Worm (Caenorhabditis elegans) whole organism, L1 larva: ENCODE results near the gene bus-17.

Experiments used
- C04F5.9 ChIP-seq: sonication (generic microtip); optimal IDR thresholded peaks from 2 replicates; lab custom pipeline; 2016; ENCODE audit warnings: missing genetic modification characterization, missing compliant biosample characterization
- C16A3.4 ChIP-seq: fragments of 150-350 bp; optimal IDR thresholded peaks from 2 replicates; lab custom pipeline; 2014; ENCODE audit warnings: missing biosample characterization, missing genetic modification characterization
- F16B12.6 ChIP-seq: fragments of 150-350 bp; optimal IDR thresholded peaks from 2 replicates; lab custom pipeline; 2014; ENCODE audit warnings: missing biosample characterization, missing genetic modification characterization
- Y116A8C.19 ChIP-seq: sonication (generic microtip); optimal IDR thresholded peaks from 2 replicates; lab custom pipeline; 2016; ENCODE audit warnings: missing compliant biosample characterization, missing genetic modification characterization, borderline replicate concordance
- aha-1 ChIP-seq: fragments of 150-350 bp; optimal IDR thresholded peaks from 2 replicates; lab custom pipeline; 2014; ENCODE audit warnings: missing biosample characterization, missing genetic modification characterization
- aly-2 ChIP-seq: fragments of 150-350 bp; optimal IDR thresholded peaks from 2 replicates; lab custom pipeline; 2014; ENCODE audit warnings: missing biosample characterization, missing genetic modification characterization
- ama-1 ChIP-seq: fragments of 150-350 bp; optimal IDR thresholded peaks from 2 replicates; lab custom pipeline; 2014
- ceh-88 ChIP-seq: fragments of 200-800 bp; sonication (Bioruptor generic); IDR thresholded peaks from 2 replicates; pipeline ENCODE4 v1.3.6; 2022; ENCODE audit warnings: missing genetic modification characterization, missing compliant biosample characterization
- ceh-90 ChIP-seq: sonication (generic microtip); optimal IDR thresholded peaks from 2 replicates; lab custom pipeline; 2016; ENCODE audit warnings: missing genetic modification characterization, missing compliant biosample characterization
- ces-1 ChIP-seq: fragments of 150-350 bp; optimal IDR thresholded peaks from 2 replicates; lab custom pipeline; 2014; ENCODE audit warnings: missing biosample characterization, missing genetic modification reagents, missing genetic modification characterization
- dpl-1 ChIP-seq, 3 experiments: fragments of 150-350 bp in 2 of 3; sonication (generic microtip) in 1 of 3; optimal IDR thresholded peaks; 2 replicates each; lab custom pipeline; 2014 to 2017; ENCODE audit warnings: missing biosample characterization in 3 of 3, missing genetic modification characterization in 3 of 3, missing genetic modification reagents in 3 of 3
- efl-1 ChIP-seq, 4 experiments: fragments of 150-350 bp; optimal IDR thresholded peaks in 3 of 4; peaks in 1 of 4; 1 replicate in 1 of 4; 2 replicates in 3 of 4; lab custom pipeline; 2014; ENCODE audit warnings: missing biosample characterization in 2 of 4, missing genetic modification characterization in 2 of 4, missing genetic modification reagents in 2 of 4
- efl-3 ChIP-seq: fragments of 200-800 bp; sonication (Bioruptor generic); optimal IDR thresholded peaks from 2 replicates; lab custom pipeline; 2018; ENCODE audit warnings: mild to moderate bottlenecking, missing genetic modification characterization, missing compliant biosample characterization
- egl-13 ChIP-seq: sonication (generic microtip); optimal IDR thresholded peaks from 2 replicates; lab custom pipeline; 2016; ENCODE audit warnings: missing genotype, missing genetic modification reagents, missing genetic modification characterization, missing compliant biosample characterization
- egl-27 ChIP-seq, 2 experiments: fragments of 150-350 bp in 1 of 2; sonication (generic microtip); optimal IDR thresholded peaks; 3 replicates each; lab custom pipeline; 2017 to 2018; ENCODE audit warnings: missing biosample characterization in 2 of 2, missing genetic modification characterization in 2 of 2, missing genetic modification reagents in 2 of 2
- elt-2 ChIP-seq: sonication (generic microtip); optimal IDR thresholded peaks from 2 replicates; lab custom pipeline; 2016; ENCODE audit warnings: missing genetic modification characterization, mild to moderate bottlenecking, inconsistent platforms, missing compliant biosample characterization, missing genetic modification reagents
- ets-5 ChIP-seq: fragments of 200-800 bp; sonication (Bioruptor generic); IDR thresholded peaks from 2 replicates; pipeline ENCODE4 v1.3.6; 2022; ENCODE audit warnings: missing genetic modification characterization, missing compliant biosample characterization
- fkh-10 ChIP-seq: sonication (generic microtip); optimal IDR thresholded peaks from 2 replicates; lab custom pipeline; 2017; ENCODE audit warnings: missing biosample characterization, missing genetic modification reagents, missing genetic modification characterization
- fkh-8 ChIP-seq: sonication (generic microtip); optimal IDR thresholded peaks from 2 replicates; lab custom pipeline; 2016; ENCODE audit warnings: mild to moderate bottlenecking, missing genetic modification characterization, missing compliant biosample characterization
- hlh-4 ChIP-seq: sonication (generic microtip); optimal IDR thresholded peaks from 2 replicates; lab custom pipeline; 2016; ENCODE audit warnings: mild to moderate bottlenecking, missing genetic modification characterization, missing compliant biosample characterization
- irx-1 ChIP-seq: sonication (generic microtip); optimal IDR thresholded peaks from 2 replicates; lab custom pipeline; 2016; ENCODE audit warnings: missing genetic modification characterization, missing compliant biosample characterization
- isw-1 ChIP-seq: fragments of 200-800 bp; sonication (Bioruptor generic); IDR thresholded peaks from 2 replicates; pipeline ENCODE4 v1.3.6; 2022; ENCODE audit warnings: missing genetic modification characterization, missing compliant biosample characterization
- jun-1 ChIP-seq: fragments of 150-350 bp; optimal IDR thresholded peaks from 2 replicates; lab custom pipeline; 2014; ENCODE audit warnings: missing biosample characterization, missing genetic modification reagents, missing genetic modification characterization
- lin-14 ChIP-seq: fragments of 200-800 bp; sonication (Bioruptor generic); optimal IDR thresholded peaks from 2 replicates; lab custom pipeline; 2018; ENCODE audit warnings: mild to moderate bottlenecking, missing genetic modification characterization, moderate library complexity, missing compliant biosample characterization
- lin-15B ChIP-seq: fragments of 150-350 bp; sonication (generic microtip); optimal IDR thresholded peaks from 3 replicates; lab custom pipeline; 2014; ENCODE audit warnings: missing biosample characterization, missing genetic modification characterization
- lir-3 ChIP-seq: sonication (generic microtip); optimal IDR thresholded peaks from 2 replicates; lab custom pipeline; 2016; ENCODE audit warnings: mild to moderate bottlenecking, missing genetic modification characterization, moderate library complexity, missing compliant biosample characterization; ENCODE audit not compliant: poor library complexity
- lsy-2 ChIP-seq, 2 experiments: fragments of 150-350 bp; optimal IDR thresholded peaks; 2 replicates each; lab custom pipeline; 2014; ENCODE audit warnings: missing biosample characterization in 2 of 2, missing genetic modification characterization in 2 of 2
- mab-9 ChIP-seq: fragments of 200-800 bp; sonication (Bioruptor generic); IDR thresholded peaks from 2 replicates; pipeline ENCODE4 v1.3.6; 2022; ENCODE audit warnings: missing genetic modification reagents, missing genetic modification characterization, missing compliant biosample characterization
- mdl-1 ChIP-seq, 2 experiments: fragments of 150-350 bp; optimal IDR thresholded peaks; 2 replicates each; lab custom pipeline; 2014 to 2017; ENCODE audit warnings: missing biosample characterization in 2 of 2, missing genetic modification characterization in 2 of 2, inconsistent platforms in 1 of 2
- nhr-11 ChIP-seq: fragments of 150-350 bp; optimal IDR thresholded peaks from 2 replicates; lab custom pipeline; 2014; ENCODE audit warnings: missing biosample characterization, missing genetic modification characterization
- nhr-19 ChIP-seq: fragments of 200-800 bp; sonication (Bioruptor generic); conservative IDR thresholded peaks from 2 replicates; pipeline ENCODE4 v1.3.6; 2022; ENCODE audit warnings: missing genetic modification characterization, missing compliant biosample characterization
- nhr-20 ChIP-seq: sonication (generic microtip); optimal IDR thresholded peaks from 2 replicates; lab custom pipeline; 2016; ENCODE audit warnings: mild to moderate bottlenecking, missing genetic modification characterization, missing compliant biosample characterization
- nhr-28 ChIP-seq: fragments of 150-350 bp; optimal IDR thresholded peaks from 2 replicates; lab custom pipeline; 2014; ENCODE audit warnings: missing biosample characterization, missing genetic modification characterization
- nhr-76 ChIP-seq: sonication (generic microtip); optimal IDR thresholded peaks from 2 replicates; lab custom pipeline; 2017; ENCODE audit warnings: missing biosample characterization, missing genetic modification characterization
- nhr-77 ChIP-seq: fragments of 150-350 bp; optimal IDR thresholded peaks from 2 replicates; lab custom pipeline; 2014; ENCODE audit warnings: missing biosample characterization, missing genetic modification characterization
- nhr-84 ChIP-seq: sonication (generic microtip); optimal IDR thresholded peaks from 2 replicates; lab custom pipeline; 2017; ENCODE audit warnings: missing biosample characterization, missing genetic modification characterization
- pax-3 ChIP-seq: fragments of 200-800 bp; sonication (Bioruptor generic); optimal IDR thresholded peaks from 2 replicates; lab custom pipeline; 2018; ENCODE audit warnings: mild to moderate bottlenecking, missing genetic modification characterization, moderate library complexity, missing compliant biosample characterization
- pqm-1 ChIP-seq: sonication (generic microtip); optimal IDR thresholded peaks from 3 replicates; lab custom pipeline; 2017; ENCODE audit warnings: missing biosample characterization, missing genetic modification characterization
- rnt-1 ChIP-seq: sonication (generic microtip); optimal IDR thresholded peaks from 2 replicates; lab custom pipeline; 2016; ENCODE audit warnings: mild to moderate bottlenecking, missing genetic modification characterization, moderate library complexity, missing compliant biosample characterization
- snu-23 ChIP-seq: sonication (generic microtip); optimal IDR thresholded peaks from 2 replicates; lab custom pipeline; 2016; ENCODE audit warnings: missing genetic modification characterization, missing compliant biosample characterization
- sptf-1 ChIP-seq: fragments of 150-350 bp; optimal IDR thresholded peaks from 2 replicates; lab custom pipeline; 2014; ENCODE audit warnings: missing biosample characterization, missing genetic modification characterization
- sup-37 ChIP-seq: fragments of 200-800 bp; sonication (Bioruptor generic); optimal IDR thresholded peaks from 2 replicates; lab custom pipeline; 2018; ENCODE audit warnings: mild to moderate bottlenecking, missing genetic modification characterization, missing compliant biosample characterization
- swsn-7 ChIP-seq: sonication (generic microtip); optimal IDR thresholded peaks from 2 replicates; lab custom pipeline; 2016; ENCODE audit warnings: missing genetic modification characterization, missing compliant biosample characterization
- tbx-2 ChIP-seq: sonication (generic microtip); optimal IDR thresholded peaks from 2 replicates; lab custom pipeline; 2016; ENCODE audit warnings: missing genetic modification characterization, missing compliant biosample characterization
- tlp-1 ChIP-seq: fragments of 150-350 bp; optimal IDR thresholded peaks from 2 replicates; lab custom pipeline; 2014; ENCODE audit warnings: missing biosample characterization, missing genetic modification characterization
- unc-130 ChIP-seq: fragments of 150-350 bp; optimal IDR thresholded peaks from 2 replicates; lab custom pipeline; 2017; ENCODE audit warnings: missing biosample characterization, missing genetic modification characterization, inconsistent platforms
- unc-30 ChIP-seq: sonication (generic microtip); optimal IDR thresholded peaks from 2 replicates; lab custom pipeline; 2017; ENCODE audit warnings: missing biosample characterization, missing genetic modification characterization
- unc-86 ChIP-seq: sonication (generic microtip); optimal IDR thresholded peaks from 2 replicates; lab custom pipeline; 2016; ENCODE audit warnings: missing genetic modification characterization, missing compliant biosample characterization
- vab-15 ChIP-seq: sonication (generic microtip); optimal IDR thresholded peaks from 2 replicates; lab custom pipeline; 2017; ENCODE audit warnings: missing genotype, mild to moderate bottlenecking, missing genetic modification characterization, missing compliant biosample characterization
- xbp-1 ChIP-seq: sonication (generic microtip); optimal IDR thresholded peaks from 2 replicates; lab custom pipeline; 2016; ENCODE audit warnings: missing genetic modification characterization, missing compliant biosample characterization
- zip-4 ChIP-seq: fragments of 200-800 bp; sonication (Bioruptor generic); optimal IDR thresholded peaks from 2 replicates; lab custom pipeline; 2018; ENCODE audit warnings: mild to moderate bottlenecking, missing genetic modification characterization, moderate library complexity, missing compliant biosample characterization
- ztf-11 ChIP-seq, 2 experiments: sonication (generic microtip); optimal IDR thresholded peaks; 2 replicates each; lab custom pipeline; 2016 to 2017; ENCODE audit warnings: missing genetic modification characterization in 2 of 2, missing biosample characterization in 1 of 2, missing compliant biosample characterization in 1 of 2

The bus-17 gene

DNA sequence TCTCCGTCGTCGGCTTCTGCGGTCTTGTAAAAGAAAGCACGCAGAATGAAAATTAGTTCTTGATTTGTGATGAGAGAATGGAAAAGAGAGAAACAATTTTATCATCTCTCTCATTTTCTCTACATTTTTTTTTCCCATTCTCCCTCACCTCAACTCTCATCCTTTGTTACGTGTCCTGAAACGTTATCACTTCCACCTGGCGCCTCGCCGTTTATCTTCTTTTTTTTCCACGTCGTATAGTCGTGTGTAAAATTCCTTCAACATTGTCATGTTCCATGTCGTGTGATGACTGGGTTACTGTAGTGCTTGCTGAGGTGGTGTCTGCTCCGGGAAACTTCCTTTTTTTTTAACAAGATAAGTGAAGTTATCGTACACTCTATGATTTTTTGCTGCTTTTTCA lies 13.3 kb upstream of the bus-17 start (continued):
- TF ChIP-seq nhr-28 (tag; lab: Kevin White, UChicago) (no peak), ztf-11 (tag; optimal IDR thresholded peaks at IDR 0.05; lab: Kevin White, UChicago) (no peak), sup-37 (no peak), snu-23 (peak; percentile 56), efl-3 (GFP tag; lab: Kevin White, UChicago) (no peak), vab-15 (tag; lab: Kevin White, UChicago) (no peak), nhr-19 (GFP tag; lab: Robert Waterston, UW) (peak; percentile 7; the same call in 1 of the 2 replicates), unc-86 (tag; lab: Kevin White, UChicago) (no peak), xbp-1 (tag; lab: Kevin White, UChicago) (peak; percentile 6), pqm-1 (no peak), lin-15B (tag; lab: Kevin White, UChicago) (no peak), tlp-1 (tag; lab: Kevin White, UChicago) (no peak), egl-27 (tag; optimal IDR thresholded peaks at IDR 0.05; lab: Kevin White, UChicago) (no peak), lsy-2 (tag; optimal IDR thresholded peaks at IDR 0.05; lab: Kevin White, UChicago) (peak; percentile 17 to 89), aha-1 (tag; lab: Kevin White, UChicago) (no peak), ceh-88 (no peak), hlh-4 (tag; lab: Kevin White, UChicago) (no peak), pax-3 (tag; lab: Kevin White, UChicago) (no peak), swsn-7 (tag; lab: Kevin White, UChicago) (no peak), elt-2 (tag; lab: Kevin White, UChicago) (peak; percentile 80), jun-1 (tag; lab: Kevin White, UChicago) (no peak), nhr-76 (tag; lab: Kevin White, UChicago) (no peak), unc-30 (tag; lab: Kevin White, UChicago) (no peak), lin-14 (GFP tag; lab: Kevin White, UChicago) (peak; percentile 78), fkh-8 (tag; lab: Kevin White, UChicago) (no peak), C04F5.9 (tag; lab: Kevin White, UChicago) (no peak), zip-4 (GFP tag; lab: Kevin White, UChicago) (no peak), nhr-77 (tag; lab: Kevin White, UChicago) (no peak), nhr-84 (tag; lab: Kevin White, UChicago) (no peak), rnt-1 (tag; lab: Kevin White, UChicago) (peak; percentile 45), irx-1 (tag; lab: Kevin White, UChicago) (no peak), ces-1 (GFP tag; lab: Kevin White, UChicago) (no peak), efl-1 (optimal IDR thresholded peaks at IDR 0.05; lab: Kevin White, UChicago) (no peak), efl-1 (GFP tag; optimal IDR thresholded peaks at IDR 0.05 in 1 of 2; lab: Kevin White, UChicago) (peak in 1 of 2 experiments; percentile 65), isw-1 (GFP tag; lab: Robert Waterston, UW) (no peak), ama-1 (peak; percentile 28), ets-5 (GFP tag; lab: Robert Waterston, UW) (no peak), sptf-1 (tag; lab: Kevin White, UChicago) (no peak), egl-13 (tag; lab: Kevin White, UChicago) (no peak), tbx-2 (no peak), lir-3 (tag; lab: Kevin White, UChicago) (no peak), nhr-11 (no peak), aly-2 (no peak), fkh-10 (no peak), unc-130 (tag; lab: Kevin White, UChicago) (peak; percentile 55), C16A3.4 (tag; lab: Kevin White, UChicago) (peak; percentile 51), ceh-90 (no peak), Y116A8C.19 (tag; lab: Kevin White, UChicago) (no peak), nhr-20 (tag; lab: Kevin White, UChicago) (peak; percentile 50), dpl-1 (GFP tag; optimal IDR thresholded peaks at IDR 0.05; lab: Kevin White, UChicago) (no peak), mab-9 (GFP tag; lab: Robert Waterston, UW) (no peak), F16B12.6 (tag; lab: Kevin White, UChicago) (no peak), mdl-1 (tag; optimal IDR thresholded peaks at IDR 0.05; lab: Kevin White, UChicago) (peak in 1 of 2 experiments; percentile 70)
